Fruit fly (Drosophila melanogaster) whole organism, embryonic: ENCODE data around the gene MED15.
A peak's percentile ranks its signal among the peaks of the same experiment; 100 is the strongest.

ENCODE experiments used
- Bdp1 ChIP-seq: fragments of 200-800 bp; sonication (Bioruptor generic); optimal IDR thresholded peaks from 3 replicates; lab custom pipeline; 2016; ENCODE audit warnings: missing biosample characterization, missing genetic modification characterization
- CG10543 ChIP-seq: fragments of 200-800 bp; sonication (Bioruptor generic); optimal IDR thresholded peaks from 3 replicates; lab custom pipeline; 2017; ENCODE audit warnings: missing biosample characterization, mild to moderate bottlenecking, missing genetic modification characterization, moderate library complexity
- CG1233 ChIP-seq: fragments of 200-800 bp; sonication (Bioruptor generic); optimal IDR thresholded peaks from 4 replicates; lab custom pipeline; 2018; ENCODE audit warnings: missing biosample characterization, mild to moderate bottlenecking, missing genetic modification characterization
- CG12769 ChIP-seq: fragments of 200-800 bp; sonication (Bioruptor generic); optimal IDR thresholded peaks from 2 replicates; lab custom pipeline; 2019; ENCODE audit warnings: missing biosample characterization, mild to moderate bottlenecking, missing genetic modification characterization, moderate library complexity
- CG14710 ChIP-seq: fragments of 200-800 bp; sonication (Bioruptor generic); optimal IDR thresholded peaks from 3 replicates; lab custom pipeline; 2019; ENCODE audit warnings: missing biosample characterization, mild to moderate bottlenecking, missing genetic modification characterization, moderate library complexity
- CG16815 ChIP-seq: fragments of 200-800 bp; sonication (Bioruptor generic); optimal IDR thresholded peaks from 3 replicates; lab custom pipeline; 2017; ENCODE audit warnings: missing biosample characterization, mild to moderate bottlenecking, missing genetic modification characterization
- CG17328 ChIP-seq: fragments of 200-800 bp; sonication (Bioruptor generic); IDR thresholded peaks from 2 replicates; pipeline ENCODE4 v1.3.6; 2022; ENCODE audit warnings: missing biosample characterization, missing genetic modification characterization
- CG17359 ChIP-seq: fragments of 200-800 bp; sonication (Bioruptor generic); optimal IDR thresholded peaks from 3 replicates; lab custom pipeline; 2018; ENCODE audit warnings: missing biosample characterization, mild to moderate bottlenecking, missing genetic modification characterization, moderate library complexity
- CG18262 ChIP-seq: fragments of 200-800 bp; optimal IDR thresholded peaks from 3 replicates; lab custom pipeline; 2019; ENCODE audit warnings: missing biosample characterization, mild to moderate bottlenecking, missing genetic modification characterization, moderate library complexity
- CG2712 ChIP-seq: fragments of 200-800 bp; optimal IDR thresholded peaks from 3 replicates; lab custom pipeline; 2019; ENCODE audit warnings: missing biosample characterization, mild to moderate bottlenecking, missing genetic modification characterization, moderate library complexity
- CG30020 ChIP-seq: fragments of 200-800 bp; optimal IDR thresholded peaks from 2 replicates; lab custom pipeline; 2019; ENCODE audit warnings: missing biosample characterization, mild to moderate bottlenecking, missing genetic modification characterization, moderate library complexity
- CG31224 ChIP-seq: fragments of 200-800 bp; sonication (Bioruptor generic); IDR thresholded peaks from 2 replicates; pipeline ENCODE4 v1.3.6; 2022; ENCODE audit warnings: missing biosample characterization, missing genetic modification characterization
- CG33213 ChIP-seq: fragments of 200-800 bp; sonication (Bioruptor generic); optimal IDR thresholded peaks from 3 replicates; lab custom pipeline; 2016; ENCODE audit warnings: missing biosample characterization, missing genetic modification characterization
- CG4360 ChIP-seq: fragments of 200-800 bp; sonication (Bioruptor generic); IDR thresholded peaks from 2 replicates; pipeline ENCODE4 v1.3.6; 2022; ENCODE audit warnings: missing biosample characterization, missing genetic modification characterization
- CG6175 ChIP-seq: fragments of 200-800 bp; sonication (Bioruptor generic); IDR thresholded peaks from 3 replicates; pipeline ENCODE4 v1.3.6; 2022; ENCODE audit warnings: missing biosample characterization, missing genetic modification characterization
- CG6813 ChIP-seq: fragments of 200-800 bp; sonication (Bioruptor generic); optimal IDR thresholded peaks from 2 replicates; lab custom pipeline; 2017; ENCODE audit warnings: missing biosample characterization, missing genetic modification characterization, mild to moderate bottlenecking, moderate library complexity, missing genetic modification reagents
- CG7271 ChIP-seq: fragments of 200-800 bp; sonication (Bioruptor generic); optimal IDR thresholded peaks from 2 replicates; lab custom pipeline; 2018; ENCODE audit warnings: missing biosample characterization, mild to moderate bottlenecking, missing genetic modification characterization, moderate library complexity
- CG9817 ChIP-seq: fragments of 200-800 bp; sonication (Bioruptor generic); optimal IDR thresholded peaks from 2 replicates; lab custom pipeline; 2018; ENCODE audit warnings: missing biosample characterization, mild to moderate bottlenecking, missing genetic modification characterization, moderate library complexity
- Chrac-16 ChIP-seq: fragments of 200-800 bp; sonication (Bioruptor generic); optimal IDR thresholded peaks from 3 replicates; lab custom pipeline; 2016; ENCODE audit warnings: missing biosample characterization, missing genetic modification characterization
- D ChIP-seq, 2 experiments: fragments of 200-800 bp in 1 of 2; fragments of >200 bp in 1 of 2; sonication (Bioruptor generic) in 1 of 2; optimal IDR thresholded peaks; 2 replicates in 1 of 2; 3 replicates in 1 of 2; lab custom pipeline; 2017; ENCODE audit warnings: mild to moderate bottlenecking in 1 of 2, missing biosample characterization in 1 of 2, missing genetic modification characterization in 1 of 2, missing genetic modification reagents in 1 of 2
- Dek ChIP-seq: fragments of 200-800 bp; sonication (Bioruptor generic); optimal IDR thresholded peaks from 3 replicates; lab custom pipeline; 2019; ENCODE audit warnings: missing biosample characterization, mild to moderate bottlenecking, missing genetic modification characterization, moderate library complexity
- Dll ChIP-seq: fragments of 200-800 bp; sonication (Bioruptor generic); IDR thresholded peaks from 4 replicates; pipeline ENCODE4 v1.3.6; 2022; ENCODE audit warnings: missing biosample characterization, missing genetic modification characterization; ENCODE audit not compliant: partially characterized antibody
- Elba2 ChIP-seq: fragments of 200-800 bp; sonication (Bioruptor generic); optimal IDR thresholded peaks from 3 replicates; lab custom pipeline; 2016; ENCODE audit warnings: missing biosample characterization, missing genetic modification characterization
- Ets65A ChIP-seq: fragments of 200-800 bp; sonication (Bioruptor generic); peaks from one replicate; lab custom pipeline; 2016; ENCODE audit warnings: missing biosample characterization, missing genetic modification characterization
- HmgZ ChIP-seq: fragments of 200-800 bp; sonication (Bioruptor generic); optimal IDR thresholded peaks from 2 replicates; lab custom pipeline; 2018; ENCODE audit warnings: missing biosample characterization, mild to moderate bottlenecking, missing genetic modification characterization
- Hr39 ChIP-seq: fragments of >200 bp; optimal IDR thresholded peaks from 2 replicates; lab custom pipeline; 2017
- Hsf ChIP-seq: fragments of 200-800 bp; sonication (Bioruptor generic); optimal IDR thresholded peaks from 3 replicates; lab custom pipeline; 2016; ENCODE audit warnings: missing biosample characterization, missing genetic modification characterization
- Med ChIP-seq: fragments of 200-800 bp; sonication (Bioruptor generic); peaks from one replicate; lab custom pipeline; 2016; ENCODE audit warnings: missing biosample characterization, missing genetic modification characterization, mild to moderate bottlenecking, inconsistent platforms, moderate library complexity
- NfI ChIP-seq: fragments of 200-800 bp; sonication (Bioruptor generic); optimal IDR thresholded peaks from 3 replicates; lab custom pipeline; 2018; ENCODE audit warnings: missing biosample characterization, mild to moderate bottlenecking, missing genetic modification characterization, moderate library complexity
- Opbp ChIP-seq: fragments of 200-800 bp; sonication (Bioruptor generic); IDR thresholded peaks from 3 replicates; pipeline ENCODE4 v1.3.6; 2022; ENCODE audit warnings: missing biosample characterization, missing genetic modification characterization; ENCODE audit not compliant: partially characterized antibody
- Rfx ChIP-seq: fragments of 200-800 bp; sonication (Bioruptor generic); IDR thresholded peaks from 2 replicates; pipeline ENCODE4 v1.3.6; 2022; ENCODE audit warnings: missing biosample characterization, missing genetic modification characterization
- amos ChIP-seq: fragments of 200-800 bp; sonication (Bioruptor generic); IDR thresholded peaks from 2 replicates; pipeline ENCODE4 v1.3.6; 2022; ENCODE audit warnings: missing biosample characterization, missing genetic modification characterization; ENCODE audit not compliant: partially characterized antibody
- bsh ChIP-seq, 2 experiments: fragments of 200-800 bp; sonication (Bioruptor generic); optimal IDR thresholded peaks; 2 replicates each; lab custom pipeline; 2017 to 2018; ENCODE audit warnings: mild to moderate bottlenecking in 2 of 2, missing biosample characterization in 2 of 2, missing genetic modification characterization in 2 of 2, moderate library complexity in 1 of 2
- chm ChIP-seq: fragments of 200-800 bp; sonication (Bioruptor generic); IDR thresholded peaks from 2 replicates; pipeline ENCODE4 v1.3.6; 2022; ENCODE audit warnings: missing biosample characterization, missing genetic modification characterization
- chn ChIP-seq: fragments of 200-800 bp; sonication (Bioruptor generic); optimal IDR thresholded peaks from 2 replicates; lab custom pipeline; 2016; ENCODE audit warnings: missing biosample characterization, missing genetic modification characterization
- eve ChIP-seq, 2 experiments: fragments of >200 bp; optimal IDR thresholded peaks; 2 replicates each; lab custom pipeline; 2017; ENCODE audit warnings: missing biosample characterization in 2 of 2, missing genetic modification characterization in 2 of 2
- hb ChIP-seq: fragments of 200-800 bp; sonication (Bioruptor generic); IDR thresholded peaks from 3 replicates; pipeline ENCODE4 v1.3.6; 2022; ENCODE audit warnings: missing biosample characterization, missing genetic modification characterization; ENCODE audit not compliant: partially characterized antibody
- onecut ChIP-seq: fragments of 200-800 bp; sonication (Bioruptor generic); IDR thresholded peaks from 2 replicates; pipeline ENCODE4 v1.3.6; 2022; ENCODE audit warnings: missing biosample characterization, missing genetic modification characterization
- peb ChIP-seq: fragments of 200-800 bp; sonication (Bioruptor generic); IDR thresholded peaks from 2 replicates; pipeline ENCODE4 v1.3.6; 2022; ENCODE audit warnings: missing biosample characterization, missing genetic modification characterization
- pum ChIP-seq: fragments of 200-800 bp; sonication (Bioruptor generic); optimal IDR thresholded peaks from 2 replicates; lab custom pipeline; 2016; ENCODE audit warnings: missing biosample characterization, missing genetic modification characterization
- pzg ChIP-seq: fragments of 200-800 bp; sonication (Bioruptor generic); optimal IDR thresholded peaks from 3 replicates; lab custom pipeline; 2018; ENCODE audit warnings: missing biosample characterization, mild to moderate bottlenecking, missing genetic modification characterization, moderate library complexity
- sens ChIP-seq: fragments of 200-800 bp; sonication (Bioruptor generic); peaks from one replicate; lab custom pipeline; 2016; ENCODE audit warnings: missing biosample characterization, missing genetic modification characterization
- sisA ChIP-seq: fragments of 200-800 bp; sonication (Bioruptor generic); IDR thresholded peaks from 2 replicates; pipeline ENCODE4 v1.3.6; 2022; ENCODE audit warnings: missing biosample characterization, missing genetic modification characterization
- slp2 ChIP-seq: fragments of 200-800 bp; sonication (Bioruptor generic); optimal IDR thresholded peaks from 2 replicates; lab custom pipeline; 2016; ENCODE audit warnings: missing biosample characterization, missing genetic modification characterization
- sug ChIP-seq: fragments of 200-800 bp; optimal IDR thresholded peaks from 2 replicates; lab custom pipeline; 2019; ENCODE audit warnings: missing biosample characterization, mild to moderate bottlenecking, missing genetic modification characterization, moderate library complexity
- tup ChIP-seq: fragments of 200-800 bp; sonication (Bioruptor generic); optimal IDR thresholded peaks from 2 replicates; lab custom pipeline; 2016; ENCODE audit warnings: missing biosample characterization, mild to moderate bottlenecking, missing genetic modification characterization, moderate library complexity
- usp ChIP-seq: fragments of >200 bp; optimal IDR thresholded peaks from 2 replicates; lab custom pipeline; 2017; ENCODE audit warnings: missing biosample characterization, missing genetic modification characterization
- wdn ChIP-seq: fragments of 200-800 bp; sonication (Bioruptor generic); IDR thresholded peaks from 2 replicates; pipeline ENCODE4 v1.3.6; 2022; ENCODE audit warnings: missing biosample characterization, missing genetic modification characterization
- zfh2 ChIP-seq: fragments of 200-800 bp; sonication (Bioruptor generic); optimal IDR thresholded peaks from 2 replicates; lab custom pipeline; 2016; ENCODE audit warnings: missing biosample characterization, missing genetic modification characterization

MED15 gene

DNA sequence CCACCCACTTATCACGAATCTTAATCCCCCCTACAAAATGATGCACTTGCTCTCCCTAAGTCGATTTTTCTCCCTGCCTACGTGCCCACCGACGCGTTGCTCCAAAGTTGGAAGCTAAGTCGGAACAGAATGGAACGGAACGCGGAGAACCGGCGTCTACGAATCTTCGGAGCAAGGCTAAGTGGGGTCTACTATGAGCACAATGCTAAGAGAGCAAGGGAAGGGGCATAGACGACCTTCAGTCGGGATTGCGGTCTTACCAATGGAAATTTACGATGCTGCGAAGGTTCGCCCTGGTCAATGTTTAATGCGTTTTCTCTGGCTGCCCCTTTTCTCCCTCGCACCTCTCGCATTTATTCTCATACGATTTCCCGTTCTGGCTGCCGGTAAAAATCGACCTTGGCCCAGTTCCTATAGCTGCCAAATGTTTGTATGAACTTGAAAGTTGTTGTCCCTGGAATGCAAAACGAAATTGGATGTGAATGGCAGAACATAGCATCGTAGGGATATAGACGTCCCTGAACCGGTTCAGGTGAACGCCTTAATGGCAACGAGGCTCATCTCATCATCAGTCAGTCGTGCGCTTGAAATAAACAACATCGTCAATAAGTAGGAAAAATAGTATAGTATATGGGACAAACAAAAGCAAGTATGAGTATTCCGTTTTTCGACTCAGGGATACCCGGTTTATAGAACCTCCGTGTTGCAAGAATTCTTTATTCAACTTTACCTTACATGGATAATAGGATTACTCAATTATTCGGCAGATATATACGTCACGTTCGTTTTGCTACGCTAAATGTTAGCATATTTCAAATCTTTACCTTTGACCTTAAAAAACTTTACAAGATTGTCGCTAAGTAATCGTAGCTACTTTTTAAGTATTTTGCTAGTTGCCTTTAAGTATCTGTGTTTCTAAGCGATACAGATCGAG, 10.8 kb downstream of the MED15 start (continued):
- TF ChIP-seq CG14710 (tag; lab: Kevin White, UChicago) (no peak), CG33213 (GFP tag; lab: Kevin White, UChicago) (no peak), Rfx (0 out of 2 replicates have a peak, but pooled peaks have one; percentile 6), Med (GFP tag; lab: Kevin White, UChicago) (peak; percentile 35), CG17359 (tag; lab: Kevin White, UChicago) (no peak), hb (GFP tag; lab: Robert Waterston, UW) (no peak), CG6813 (GFP tag; lab: Kevin White, UChicago) (no peak), bsh (GFP tag; optimal IDR thresholded peaks at IDR 0.05; lab: Kevin White, UChicago) (no peak), CG2712 (no peak), Elba2 (GFP tag; lab: Kevin White, UChicago) (no peak), Bdp1 (GFP tag; lab: Kevin White, UChicago) (no peak), Opbp (GFP tag; lab: Robert Waterston, UW) (no peak), amos (GFP tag; lab: Robert Waterston, UW) (no peak), tup (no peak), pzg (GFP tag; lab: Kevin White, UChicago) (no peak), sisA (GFP tag; lab: Robert Waterston, UW) (no peak), CG7271 (tag; lab: Kevin White, UChicago) (no peak), eve (GFP tag; optimal IDR thresholded peaks at IDR 0.05; lab: Kevin White, UChicago) (peak in 1 of 2 experiments; percentile 90), onecut (GFP tag; lab: Robert Waterston, UW) (no peak), sug (tag; lab: Kevin White, UChicago) (peak; percentile 9), slp2 (GFP tag; lab: Kevin White, UChicago) (no peak), NfI (GFP tag; lab: Kevin White, UChicago) (no peak), CG1233 (GFP tag; lab: Kevin White, UChicago) (no peak), HmgZ (no peak), pum (GFP tag; lab: Kevin White, UChicago) (no peak), Hsf (no peak), CG31224 (GFP tag; lab: Robert Waterston, UW) (no peak), chn (no peak), CG4360 (GFP tag; lab: Robert Waterston, UW) (0 out of 2 replicates have a peak, but pooled peaks have one; percentile 4), CG18262 (tag; lab: Kevin White, UChicago) (no peak), Ets65A (GFP tag; lab: Kevin White, UChicago) (peak; percentile 75), Dek (tag; lab: Kevin White, UChicago) (no peak), CG6175 (peak; percentile 45; the same call in 1 of the 3 replicates), CG12769 (tag; lab: Kevin White, UChicago) (peak; percentile 83), CG10543 (GFP tag; lab: Kevin White, UChicago) (peak; percentile 44), CG30020 (tag; lab: Kevin White, UChicago) (no peak), sens (peak; percentile 69), Dll (GFP tag; lab: Robert Waterston, UW) (no peak), chm (no peak), CG9817 (no peak), Chrac-16 (no peak), CG16815 (GFP tag; lab: Kevin White, UChicago) (no peak), D (optimal IDR thresholded peaks at IDR 0.05; lab: Kevin White, UChicago) (no peak), D (GFP tag; optimal IDR thresholded peaks at IDR 0.05; lab: Kevin White, UChicago) (no peak), CG17328 (no peak), Hr39 (no peak), usp (GFP tag; lab: Kevin White, UChicago) (no peak), wdn (GFP tag; lab: Robert Waterston, UW) (no peak), peb (no peak), zfh2 (GFP tag; lab: Kevin White, UChicago) (no peak)
